Worm (Caenorhabditis elegans): ENCODE measurements around the gene scrm-8.

DNA sequence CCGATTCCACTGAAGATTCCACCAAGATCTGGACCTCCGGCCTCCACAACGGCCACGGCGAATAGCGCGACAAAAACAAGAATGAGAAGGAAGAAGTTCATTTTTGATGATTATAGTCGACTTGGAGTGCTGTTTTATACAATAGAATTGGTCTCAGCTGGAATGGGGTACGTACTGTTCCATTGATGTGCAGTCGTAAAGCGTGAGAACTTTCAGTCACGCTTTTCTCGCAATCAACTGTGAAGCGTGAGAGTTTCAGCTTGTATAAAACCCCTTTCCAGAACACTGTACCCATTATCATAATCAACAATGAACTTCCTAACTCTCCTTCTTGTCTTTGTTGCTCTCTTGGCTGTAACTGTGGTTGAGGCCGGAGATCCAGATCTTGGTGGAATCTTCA is 48.9 kb upstream of the scrm-8 start, which contains the start of the genes F49F1.4 and F49F1.2:
- TF ChIP-seq nhr-11 (tag; optimal IDR thresholded peaks at IDR 0.05) (no peak), ceh-48 (tag; optimal IDR thresholded peaks at IDR 0.05) (no peak), unc-55 (GFP tag; optimal IDR thresholded peaks at IDR 0.05) (no peak), madf-2 (tag; optimal IDR thresholded peaks at IDR 0.05) (no peak), ceh-45 (GFP tag; IDR thresholded peaks at IDR 0.05) (no peak), nfya-1 (tag; optimal IDR thresholded peaks at IDR 0.05) (no peak), pha-4 (tag; optimal IDR thresholded peaks at IDR 0.05) (no peak), unc-86 (tag; optimal IDR thresholded peaks at IDR 0.05) (no peak), ceh-2 (tag; optimal IDR thresholded peaks at IDR 0.05) (no peak), ama-1 (optimal IDR thresholded peaks at IDR 0.05) (no peak), rnt-1 (tag; optimal IDR thresholded peaks at IDR 0.05) (no peak)

Data from whole organism, late embryonic.